Fruit fly (Drosophila melanogaster) S2 (cell line): ENCODE measurements around the gene ND-39.

ENCODE experiments used
- CG8478 ChIP-seq: fragments of >200 bp; optimal IDR thresholded peaks from 2 replicates; lab custom pipeline; 2018
- CTCF ChIP-seq, 2 experiments: fragments of >200 bp; optimal IDR thresholded peaks; 2 replicates each; lab custom pipeline; 2018

- TF ChIP-seq CG8478 (lab: Kevin White, UChicago): no peak
- no peak for TF ChIP-seq CTCF (optimal IDR thresholded peaks at IDR 0.05; lab: Kevin White, UChicago)
Measured at dm6 chr3L:20446030-20446429, 45.9 kb upstream of the ND-39 start.
